Fruit fly (Drosophila melanogaster) whole organism, embryonic: ENCODE data around the gene SmD2.

Experiments
- B-H1 ChIP-seq: fragments of 200-800 bp; sonication (Bioruptor generic); IDR thresholded peaks from 3 replicates; pipeline ENCODE4 v1.3.6; 2022; ENCODE audit warnings: missing biosample characterization, missing genetic modification characterization
- Blimp-1 ChIP-seq: fragments of 200-800 bp; sonication (Bioruptor generic); optimal IDR thresholded peaks from 3 replicates; lab custom pipeline; 2018; ENCODE audit warnings: missing biosample characterization, missing genetic modification characterization, mild to moderate bottlenecking, moderate library complexity, missing genetic modification reagents
- Bteb2 ChIP-seq: fragments of 200-800 bp; sonication (Bioruptor generic); optimal IDR thresholded peaks from 2 replicates; lab custom pipeline; 2016; ENCODE audit warnings: missing biosample characterization, missing genetic modification characterization
- CG10431 ChIP-seq: fragments of 200-800 bp; sonication (Bioruptor generic); optimal IDR thresholded peaks from 3 replicates; lab custom pipeline; 2018; ENCODE audit warnings: missing biosample characterization, mild to moderate bottlenecking, missing genetic modification characterization
- CG15514 ChIP-seq: fragments of 200-800 bp; sonication (Bioruptor generic); optimal IDR thresholded peaks from 3 replicates; lab custom pipeline; 2017; ENCODE audit warnings: missing biosample characterization, missing genetic modification characterization, mild to moderate bottlenecking, moderate library complexity, missing genetic modification reagents
- CG17328 ChIP-seq: fragments of 200-800 bp; sonication (Bioruptor generic); IDR thresholded peaks from 2 replicates; pipeline ENCODE4 v1.3.6; 2022; ENCODE audit warnings: missing biosample characterization, missing genetic modification characterization
- CG17802 ChIP-seq: fragments of 200-800 bp; sonication (Bioruptor generic); optimal IDR thresholded peaks from 2 replicates; lab custom pipeline; 2018; ENCODE audit warnings: missing biosample characterization, mild to moderate bottlenecking, missing genetic modification characterization, moderate library complexity
- CG2199 ChIP-seq: fragments of 200-800 bp; sonication (Bioruptor generic); IDR thresholded peaks from 3 replicates; pipeline ENCODE4 v1.3.6; 2022; ENCODE audit warnings: missing biosample characterization, missing genetic modification characterization
- CG33557 ChIP-seq: fragments of 200-800 bp; sonication (Bioruptor generic); optimal IDR thresholded peaks from 2 replicates; lab custom pipeline; 2019; ENCODE audit warnings: missing biosample characterization, mild to moderate bottlenecking, missing genetic modification characterization, moderate library complexity
- CG3726 ChIP-seq: fragments of 200-800 bp; sonication (Bioruptor generic); IDR thresholded peaks from 3 replicates; pipeline ENCODE4, ENCODE4 v1.3.6; 2022; ENCODE audit warnings: missing biosample characterization, missing genetic modification characterization
- CG5953 ChIP-seq: fragments of 200-800 bp; sonication (Bioruptor generic); IDR thresholded peaks from 2 replicates; pipeline ENCODE4 v1.3.6; 2022; ENCODE audit warnings: missing biosample characterization, missing genetic modification characterization
- CG7786 ChIP-seq: fragments of 200-800 bp; sonication (Bioruptor generic); optimal IDR thresholded peaks from 2 replicates; lab custom pipeline; 2016; ENCODE audit warnings: missing biosample characterization, missing genetic modification characterization
- Camta ChIP-seq: fragments of 200-800 bp; sonication (Bioruptor generic); optimal IDR thresholded peaks from 2 replicates; lab custom pipeline; 2016; ENCODE audit warnings: missing biosample characterization, missing genetic modification characterization
- Dek ChIP-seq: fragments of 200-800 bp; sonication (Bioruptor generic); optimal IDR thresholded peaks from 3 replicates; lab custom pipeline; 2019; ENCODE audit warnings: missing biosample characterization, mild to moderate bottlenecking, missing genetic modification characterization, moderate library complexity
- Doc2 ChIP-seq: fragments of 200-800 bp; sonication (Bioruptor generic); IDR thresholded peaks from 2 replicates; pipeline ENCODE4 v1.3.6; 2022; ENCODE audit warnings: missing biosample characterization, missing genetic modification characterization
- ERR ChIP-seq: fragments of 200-800 bp; sonication (Bioruptor generic); optimal IDR thresholded peaks from 2 replicates; lab custom pipeline; 2016; ENCODE audit warnings: missing biosample characterization, missing genetic modification characterization
- Eip74EF ChIP-seq, 2 experiments: fragments of 200-800 bp in 1 of 2; fragments of >200 bp in 1 of 2; sonication (Bioruptor generic) in 1 of 2; optimal IDR thresholded peaks; 2 replicates each; lab custom pipeline; 2017 to 2019; ENCODE audit warnings: missing biosample characterization in 2 of 2, missing genetic modification characterization in 2 of 2, mild to moderate bottlenecking in 1 of 2, moderate library complexity in 1 of 2
- GATAe ChIP-seq: fragments of 200-800 bp; sonication (Bioruptor generic); conservative IDR thresholded peaks from 2 replicates; pipeline ENCODE4 v1.3.6; 2022; ENCODE audit warnings: missing biosample characterization, missing genetic modification characterization
- H2.0 ChIP-seq: fragments of 200-800 bp; sonication (Bioruptor generic); IDR thresholded peaks from 2 replicates; pipeline ENCODE4 v1.3.6; 2022; ENCODE audit warnings: missing biosample characterization, missing genetic modification characterization
- Hand ChIP-seq: fragments of 200-800 bp; sonication (Bioruptor generic); optimal IDR thresholded peaks from 2 replicates; lab custom pipeline; 2017; ENCODE audit warnings: mild to moderate bottlenecking, missing biosample characterization, missing genetic modification reagents, missing genetic modification characterization
- Hr78 ChIP-seq, 2 experiments: fragments of 200-800 bp in 1 of 2; fragments of >200 bp in 1 of 2; sonication (Bioruptor generic) in 1 of 2; optimal IDR thresholded peaks; 2 replicates each; lab custom pipeline; 2017 to 2019; ENCODE audit warnings: missing biosample characterization in 2 of 2, missing genetic modification characterization in 2 of 2, mild to moderate bottlenecking in 1 of 2, moderate library complexity in 1 of 2
- Mad ChIP-seq: fragments of 200-800 bp; sonication (Bioruptor generic); optimal IDR thresholded peaks from 2 replicates; lab custom pipeline; 2016; ENCODE audit warnings: missing biosample characterization, missing genetic modification characterization
- Med ChIP-seq: fragments of 200-800 bp; sonication (Bioruptor generic); peaks from one replicate; lab custom pipeline; 2016; ENCODE audit warnings: missing biosample characterization, missing genetic modification characterization, mild to moderate bottlenecking, inconsistent platforms, moderate library complexity
- TFAM ChIP-seq: fragments of 200-800 bp; sonication (Bioruptor generic); optimal IDR thresholded peaks from 2 replicates; lab custom pipeline; 2017; ENCODE audit warnings: missing biosample characterization, missing genetic modification characterization, inconsistent platforms
- croc ChIP-seq: fragments of 200-800 bp; sonication (Bioruptor generic); conservative IDR thresholded peaks from 3 replicates; pipeline ENCODE4 v1.3.6; 2022; ENCODE audit warnings: missing biosample characterization, missing genetic modification characterization
- dm ChIP-seq: fragments of 200-800 bp; sonication (Bioruptor generic); optimal IDR thresholded peaks from 3 replicates; lab custom pipeline; 2016; ENCODE audit warnings: missing biosample characterization, missing genetic modification characterization
- eve ChIP-seq, 2 experiments: fragments of >200 bp; optimal IDR thresholded peaks; 2 replicates each; lab custom pipeline; 2017; ENCODE audit warnings: missing biosample characterization in 2 of 2, missing genetic modification characterization in 2 of 2
- fd96Cb ChIP-seq: fragments of 200-800 bp; sonication (Bioruptor generic); optimal IDR thresholded peaks from 2 replicates; lab custom pipeline; 2018; ENCODE audit warnings: missing biosample characterization, mild to moderate bottlenecking, missing genetic modification characterization, moderate library complexity
- gcm ChIP-seq: fragments of 200-800 bp; sonication (Bioruptor generic); optimal IDR thresholded peaks from 2 replicates; lab custom pipeline; 2019; ENCODE audit warnings: missing biosample characterization, mild to moderate bottlenecking, missing genetic modification characterization, moderate library complexity
- h ChIP-seq: fragments of >200 bp; optimal IDR thresholded peaks from 2 replicates; lab custom pipeline; 2017
- kni ChIP-seq: fragments of 200-800 bp; sonication (Bioruptor generic); optimal IDR thresholded peaks from 3 replicates; lab custom pipeline; 2017; ENCODE audit warnings: mild to moderate bottlenecking, missing biosample characterization, missing genetic modification reagents, missing genetic modification characterization
- pb ChIP-seq: fragments of 200-800 bp; sonication (Bioruptor generic); optimal IDR thresholded peaks from 3 replicates; lab custom pipeline; 2016; ENCODE audit warnings: missing biosample characterization, missing genetic modification characterization
- row ChIP-seq: fragments of 200-800 bp; sonication (Bioruptor generic); IDR thresholded peaks from 3 replicates; pipeline ENCODE4 v1.3.6; 2022; ENCODE audit warnings: missing biosample characterization, missing genetic modification characterization
- sob ChIP-seq: fragments of 200-800 bp; sonication (Bioruptor generic); IDR thresholded peaks from 2 replicates; pipeline ENCODE4 v1.3.6; 2022; ENCODE audit warnings: missing biosample characterization, missing genetic modification characterization
- toy ChIP-seq: fragments of 200-800 bp; sonication (Bioruptor generic); IDR thresholded peaks from 2 replicates; pipeline ENCODE4 v1.3.6; 2022; ENCODE audit warnings: missing biosample characterization, missing genetic modification characterization
- unc-4 ChIP-seq: fragments of 200-800 bp; sonication (Bioruptor generic); IDR thresholded peaks from 2 replicates; pipeline ENCODE4 v1.3.6; 2022; ENCODE audit warnings: missing biosample characterization, missing genetic modification characterization; ENCODE audit not compliant: partially characterized antibody
- vvl ChIP-seq: fragments of 200-800 bp; sonication (Bioruptor generic); IDR thresholded peaks from 2 replicates; pipeline ENCODE4 v1.3.6; 2022; ENCODE audit warnings: missing biosample characterization, missing genetic modification characterization
- zen2 ChIP-seq: fragments of 200-800 bp; sonication (Bioruptor generic); IDR thresholded peaks from 3 replicates; pipeline ENCODE4 v1.3.6; 2022; ENCODE audit warnings: missing biosample characterization, missing genetic modification characterization; ENCODE audit not compliant: partially characterized antibody

The SmD2 gene

dm6 chr3R:6334906-6335433, 10.7 kb downstream of the SmD2 start, which contains the start of gene Osi19 (continued):
- TF ChIP-seq pb (GFP tag; lab: Kevin White, UChicago) (no peak), CG2199 (GFP tag; lab: Robert Waterston, UW) (0 out of 3 replicates have a peak, but pooled peaks have one; percentile 15), toy (GFP tag; lab: Robert Waterston, UW) (no peak), GATAe (no peak), fd96Cb (no peak), eve (GFP tag; optimal IDR thresholded peaks at IDR 0.05; lab: Kevin White, UChicago) (no peak)

- TF ChIP-seq dm (GFP tag; lab: Kevin White, UChicago) (no peak), CG7786 (GFP tag; lab: Kevin White, UChicago) (no peak), vvl (0 out of 2 replicates have a peak, but pooled peaks have one; percentile 13), CG33557 (GFP tag; lab: Kevin White, UChicago) (no peak), B-H1 (GFP tag; lab: Robert Waterston, UW) (no peak), Hand (GFP tag; lab: Kevin White, UChicago) (no peak), CG2199 (GFP tag; lab: Robert Waterston, UW) (no peak), CG17802 (tag; lab: Kevin White, UChicago) (no peak), TFAM (GFP tag; lab: Kevin White, UChicago) (no peak), Mad (GFP tag; lab: Kevin White, UChicago) (no peak), zen2 (GFP tag; lab: Robert Waterston, UW) (no peak), gcm (no peak), Blimp-1 (GFP tag; lab: Kevin White, UChicago) (peak; percentile 69), Eip74EF (GFP tag; optimal IDR thresholded peaks at IDR 0.05; lab: Kevin White, UChicago) (no peak), H2.0 (GFP tag; lab: Robert Waterston, UW) (no peak), Hr78 (GFP tag; optimal IDR thresholded peaks at IDR 0.05; lab: Kevin White, UChicago) (peak in 1 of 2 experiments; percentile 38), CG10431 (GFP tag; lab: Kevin White, UChicago) (no peak), Camta (GFP tag; lab: Kevin White, UChicago) (no peak), croc (GFP tag; lab: Robert Waterston, UW) (no peak), Bteb2 (GFP tag; lab: Kevin White, UChicago) (no peak), CG5953 (GFP tag; lab: Robert Waterston, UW) (no peak), CG15514 (GFP tag; lab: Kevin White, UChicago) (no peak), Doc2 (GFP tag; lab: Robert Waterston, UW) (no peak), h (lab: Kevin White, UChicago) (no peak), CG17328 (GFP tag; lab: Robert Waterston, UW) (no peak), sob (GFP tag; lab: Robert Waterston, UW) (no peak), Med (GFP tag; lab: Kevin White, UChicago) (peak; percentile 48), row (GFP tag; lab: Robert Waterston, UW) (no peak), CG3726 (GFP tag; lab: Robert Waterston, UW) (no peak), Dek (no peak), ERR (GFP tag; lab: Kevin White, UChicago) (no peak), kni (GFP tag; lab: Kevin White, UChicago) (peak; percentile 71), unc-4 (GFP tag; lab: Robert Waterston, UW) (no peak)
- TF ChIP-seq, all 482 proteins: peak for 5
These were observed 15.9 kb downstream of the SmD2 start, which contains the start of gene Osi18 for dm6 chr3R:6329774-6330298. TSS of gene Osi18 (plus strand) at chr3R:6330248.
